Fruit fly (Drosophila melanogaster) S2 (cell line): Measurements from ENCODE around the gene CG31131.

ENCODE experiments used
- CG8478 ChIP-seq: fragments of >200 bp; optimal IDR thresholded peaks from 2 replicates; lab custom pipeline; 2018
- CTCF ChIP-seq, 2 experiments: fragments of >200 bp; optimal IDR thresholded peaks; 2 replicates each; lab custom pipeline; 2018

DNA sequence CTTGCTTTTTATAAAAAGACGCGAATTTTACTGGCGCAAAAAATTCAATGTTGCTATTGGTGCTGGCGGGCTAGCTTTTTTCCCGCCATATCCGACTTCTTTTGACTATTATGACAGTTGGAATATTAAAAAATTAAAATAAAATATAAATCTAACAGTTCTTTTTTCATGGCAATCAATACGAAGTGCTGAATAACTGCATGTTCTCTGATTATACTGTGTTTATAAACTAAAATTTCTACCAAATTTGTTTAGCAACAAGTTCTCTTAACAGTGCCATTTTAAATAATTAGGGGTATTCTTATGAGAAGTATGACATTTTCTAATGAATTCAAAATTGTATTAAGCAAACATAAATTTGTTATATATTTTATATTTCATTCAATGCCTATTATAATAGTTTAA is 43.6 kb downstream of the CG31131 start, which contains the start of gene Boh1:
- no peak for TF ChIP-seq CTCF (optimal IDR thresholded peaks at IDR 0.05; lab: Kevin White, UChicago)
- no peak for TF ChIP-seq CG8478
